Fruit fly (Drosophila melanogaster): Measurements from ENCODE around the gene Xrcc2.

The Xrcc2 gene

DNA sequence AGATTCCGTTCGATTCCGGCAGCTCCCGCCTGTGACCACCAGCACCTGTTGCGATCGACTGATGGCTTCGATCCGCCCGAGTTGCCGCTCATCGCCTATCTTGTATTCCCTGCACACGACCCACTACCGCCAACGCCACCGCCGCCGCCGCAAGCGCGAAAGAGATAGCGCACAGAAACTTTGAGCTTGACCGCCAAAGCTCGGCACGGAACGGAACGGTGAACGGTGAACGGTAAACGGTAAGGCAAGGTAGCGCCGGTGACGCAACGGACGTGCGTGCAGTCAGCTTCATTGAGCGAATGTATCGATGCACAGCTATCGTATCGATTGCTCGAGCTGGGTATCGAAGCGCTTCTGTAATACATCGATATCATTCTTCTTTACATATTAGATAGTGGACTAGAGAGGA, 12.3 kb downstream of the Xrcc2 start, which contains the start of gene Ggt-1 (continued):
- TF ChIP-seq CG9876 (GFP tag; optimal IDR thresholded peaks at IDR 0.05), result no peak
- no peak for TF ChIP-seq HLHmδ (GFP tag; optimal IDR thresholded peaks at IDR 0.05)
- no peak for TF ChIP-seq croc (GFP tag; conservative IDR thresholded peaks at IDR 0.05)
- TF ChIP-seq NFAT (GFP tag; IDR thresholded peaks at IDR 0.05), result no peak
- no peak for TF ChIP-seq ara (GFP tag; IDR thresholded peaks at IDR 0.05)
- no peak for TF ChIP-seq crc (GFP tag; optimal IDR thresholded peaks at IDR 0.05)
- no peak for TF ChIP-seq disco-r (GFP tag; optimal IDR thresholded peaks at IDR 0.05)
- TF ChIP-seq gsb (GFP tag; IDR thresholded peaks at IDR 0.05), result no peak
- TF ChIP-seq sna (GFP tag; IDR thresholded peaks at IDR 0.05; ENCODE audit: partially characterized antibody), result peak; percentile 92
- TF ChIP-seq Fer1 (GFP tag; optimal IDR thresholded peaks at IDR 0.05), result peak; percentile 6
- peak; percentile 97 for TF ChIP-seq CG13287 (GFP tag; IDR thresholded peaks at IDR 0.05; ENCODE audit: partially characterized antibody)
- no peak for TF ChIP-seq scrt (GFP tag; optimal IDR thresholded peaks at IDR 0.05)
- TF ChIP-seq CG11456 (GFP tag; IDR thresholded peaks at IDR 0.05), result no peak
- no peak for TF ChIP-seq Hr39 (optimal IDR thresholded peaks at IDR 0.05)
- peak; percentile 92 for TF ChIP-seq CG16813 (GFP tag; IDR thresholded peaks at IDR 0.05; ENCODE audit: partially characterized antibody)
- no peak for TF ChIP-seq CG12104 (GFP tag; optimal IDR thresholded peaks at IDR 0.05)
- TF ChIP-seq ttk (GFP tag; IDR thresholded peaks at IDR 0.05), result no peak
- peak; percentile 91 for TF ChIP-seq Scr (GFP tag; IDR thresholded peaks at IDR 0.05; ENCODE audit: partially characterized antibody)

DNA sequence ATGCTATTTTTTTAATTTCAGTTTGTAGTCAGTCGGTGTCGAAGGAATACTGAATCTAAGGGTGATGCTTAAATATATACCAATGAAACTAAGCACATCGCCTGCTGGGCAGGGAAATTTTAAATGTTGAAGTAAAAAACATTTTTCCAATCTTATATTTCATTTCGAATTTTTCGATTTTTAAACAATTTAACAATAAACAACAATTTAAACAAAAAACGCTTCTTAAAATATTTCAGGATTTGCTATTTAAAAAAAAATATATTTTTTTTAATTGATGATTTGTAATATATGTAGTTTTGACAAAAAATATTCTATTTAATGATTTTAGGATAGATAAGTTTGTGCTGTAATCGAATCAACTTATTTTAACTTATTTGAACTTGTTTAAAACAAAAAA, 14.8 kb downstream of the Xrcc2 start, which contains the start of gene CG6470:
CG6470 (minus strand) TSS at position 101 of the 400 bp plus-strand sequence.
- TF ChIP-seq ems (GFP tag; optimal IDR thresholded peaks at IDR 0.05) (no peak), yki (optimal IDR thresholded peaks at IDR 0.05) (no peak), Adf1 (GFP tag; IDR thresholded peaks at IDR 0.05) (no peak), dmrt99B (tag; optimal IDR thresholded peaks at IDR 0.05) (no peak), oc (tag; optimal IDR thresholded peaks at IDR 0.05) (no peak), Pdp1 (GFP tag; optimal IDR thresholded peaks at IDR 0.05) (no peak), zen2 (GFP tag; IDR thresholded peaks at IDR 0.05; ENCODE audit: partially characterized antibody) (no peak), CG17328 (GFP tag; IDR thresholded peaks at IDR 0.05) (no peak), CG6813 (GFP tag; optimal IDR thresholded peaks at IDR 0.05) (no peak), Opbp (GFP tag; IDR thresholded peaks at IDR 0.05; ENCODE audit: partially characterized antibody) (no peak), Elba2 (GFP tag; optimal IDR thresholded peaks at IDR 0.05) (no peak), tll (GFP tag; optimal IDR thresholded peaks at IDR 0.05) (no peak)

DNA sequence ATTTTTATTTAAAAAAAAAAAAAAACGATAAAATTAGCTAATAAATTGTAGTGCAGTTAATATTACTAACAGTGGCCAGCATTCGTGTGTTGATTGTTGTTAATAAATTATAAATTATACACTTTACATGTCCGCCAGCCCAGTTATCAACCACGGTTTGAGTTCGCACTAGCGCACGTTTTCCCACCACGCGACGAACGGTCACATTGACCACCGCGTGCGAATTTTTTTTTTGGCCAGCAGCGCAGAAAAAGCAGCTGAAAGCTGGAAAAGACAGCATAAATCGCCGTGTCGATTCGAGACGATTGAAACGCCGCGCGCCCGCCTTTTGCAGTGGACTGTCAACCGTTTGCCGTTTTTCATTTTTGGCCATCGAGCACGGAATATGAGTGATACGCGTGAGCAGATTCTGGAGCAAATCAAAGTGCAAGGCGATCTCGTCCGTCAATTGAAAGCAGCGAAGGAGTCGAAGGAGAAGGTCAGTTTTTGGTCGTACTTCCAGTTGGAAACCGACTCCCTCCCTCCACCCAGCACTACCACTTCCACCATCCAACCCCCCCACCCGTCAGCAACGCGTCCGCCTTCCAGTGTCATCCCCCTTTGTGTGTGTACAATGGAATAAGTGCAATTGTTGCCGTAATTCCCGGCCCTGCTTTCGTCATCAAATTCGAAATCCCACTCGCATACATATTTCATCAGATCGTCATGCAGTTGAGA, 15.4 kb downstream of the Xrcc2 start, which contains the start of the genes Bx and HisRS:
Bx (plus strand) TSS at position 224 of the 717 bp plus-strand sequence.
HisRS (plus strand) TSS at position 224 of the 717 bp plus-strand sequence.
- TF ChIP-seq CG9817 (tag; optimal IDR thresholded peaks at IDR 0.05) (no peak), CG1233 (GFP tag; optimal IDR thresholded peaks at IDR 0.05) (no peak), jing (GFP tag; optimal IDR thresholded peaks at IDR 0.05) (no peak), CG30431 (GFP tag; optimal IDR thresholded peaks at IDR 0.05) (no peak), unpg (GFP tag; optimal IDR thresholded peaks at IDR 0.05) (no peak), CG1024 (GFP tag; IDR thresholded peaks at IDR 0.05) (no peak), br (optimal IDR thresholded peaks at IDR 0.05) (no peak), Bdp1 (GFP tag; optimal IDR thresholded peaks at IDR 0.05) (no peak), Mad (GFP tag; optimal IDR thresholded peaks at IDR 0.05) (peak; percentile 20), slp2 (GFP tag; optimal IDR thresholded peaks at IDR 0.05) (no peak), H15 (GFP tag; IDR thresholded peaks at IDR 0.05) (no peak), Myb (GFP tag; optimal IDR thresholded peaks at IDR 0.05) (peak; percentile 27), CG17568 (GFP tag; optimal IDR thresholded peaks at IDR 0.05) (no peak), CrebB (tag; optimal IDR thresholded peaks at IDR 0.05) (no peak), CG3726 (GFP tag; IDR thresholded peaks at IDR 0.05) (no peak), D (optimal IDR thresholded peaks at IDR 0.05) (peak; percentile 74), D (GFP tag; optimal IDR thresholded peaks at IDR 0.05) (no peak), CG2712 (tag; optimal IDR thresholded peaks at IDR 0.05) (no peak), CG1647 (GFP tag; optimal IDR thresholded peaks at IDR 0.05) (no peak), tio (GFP tag; optimal IDR thresholded peaks at IDR 0.05) (no peak), vvl (GFP tag; IDR thresholded peaks at IDR 0.05) (peak; percentile 23)

Measured in whole organism, embryonic.